Worm (Caenorhabditis elegans): Measurements from ENCODE around the gene fbxa-69.

DNA sequence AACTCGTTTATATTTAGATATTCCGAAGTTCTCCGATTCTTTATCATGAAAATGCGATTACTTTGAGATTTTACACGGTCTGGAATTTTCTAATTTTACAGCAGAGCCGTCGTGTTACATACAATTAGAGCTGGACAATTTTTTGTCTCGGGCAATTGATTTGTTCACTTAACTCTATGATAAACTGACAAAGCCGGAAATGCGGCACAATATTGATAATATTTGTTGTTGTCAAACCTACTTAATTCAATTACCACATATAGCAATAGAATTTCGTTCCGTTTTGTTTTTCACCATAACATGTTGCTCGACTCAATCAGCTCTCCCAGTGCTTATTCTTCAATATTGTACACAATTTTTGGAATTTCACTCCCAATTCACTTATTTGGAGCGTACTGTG, 47.3 kb upstream of the fbxa-69 start, which contains the start of gene srh-299:
- TF ChIP-seq hmbx-1 (tag; optimal IDR thresholded peaks at IDR 0.05) (no peak), ama-1 (optimal IDR thresholded peaks at IDR 0.05) (no peak), aly-1 (tag; optimal IDR thresholded peaks at IDR 0.05) (no peak), tbx-11 (GFP tag; IDR thresholded peaks at IDR 0.05) (no peak), scrt-1 (GFP tag; IDR thresholded peaks at IDR 0.05) (no peak)

Data from whole organism, early embryonic.